Fruit fly (Drosophila melanogaster) ovary, adult (tissue): Measurements from ENCODE around the gene Mst87F.

Experiments used
- CG17801 ChIP-seq: fragments of 200-800 bp; optimal IDR thresholded peaks from 2 replicates; lab custom pipeline; 2019; ENCODE audit warnings: missing biosample characterization, mild to moderate bottlenecking, missing genetic modification characterization, moderate library complexity; ENCODE audit not compliant: partially characterized antibody

Gene Mst87F

DNA sequence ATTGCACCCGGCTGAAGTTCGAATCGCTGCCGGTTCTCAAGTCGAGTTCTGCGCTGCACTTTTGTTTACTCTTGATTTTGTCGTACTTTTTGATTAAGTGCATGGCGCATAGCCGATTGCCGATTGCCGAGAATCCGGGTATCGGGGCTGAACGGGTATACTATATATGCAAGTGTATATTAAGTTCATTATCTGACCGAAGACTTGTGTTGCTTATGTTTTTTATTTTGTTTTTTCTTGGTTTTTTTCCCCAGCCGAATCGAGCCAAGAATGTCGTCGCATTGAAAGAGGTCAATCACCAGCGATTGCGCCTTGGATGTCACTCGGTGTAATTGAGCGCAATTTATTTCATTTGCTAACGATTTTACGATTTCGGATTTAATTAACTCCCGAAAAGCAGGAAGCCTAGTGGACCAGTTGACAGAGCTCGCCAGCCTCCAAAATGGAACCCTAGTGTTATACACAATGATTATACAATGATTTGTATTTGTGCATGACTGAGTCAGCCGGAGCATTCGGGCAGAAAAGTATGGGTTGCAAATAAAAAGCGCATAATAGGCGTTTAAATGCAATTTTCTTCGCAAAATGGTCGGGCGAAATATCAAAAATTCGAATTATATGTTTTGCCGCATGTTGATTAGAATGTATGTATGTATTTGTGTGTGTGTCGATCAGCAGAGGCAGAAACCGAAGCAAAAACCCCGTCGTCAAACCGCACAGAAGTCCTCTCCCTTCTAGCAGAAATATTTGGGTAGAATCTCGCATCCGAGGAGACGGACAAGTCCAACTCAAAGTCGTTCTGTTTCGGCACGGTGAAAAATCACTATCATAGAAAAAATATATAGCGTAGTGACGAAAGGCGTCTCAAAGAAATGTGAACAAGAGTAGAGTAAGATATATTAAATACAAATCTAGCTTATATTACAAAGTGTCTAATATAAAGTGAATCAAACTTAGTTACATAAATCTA, at the start of gene Mst87F:
Mst87F (minus strand) TSS at position 56 of the 970 bp plus-strand sequence.
- TF ChIP-seq CG17801 (GFP tag; lab: Kevin White, UChicago), result peak; percentile 11

dm6 chr3R:13877125-13877524, 49.3 kb upstream of the Mst87F start:
- TF ChIP-seq CG17801 (GFP tag; lab: Kevin White, UChicago), result no peak

- no peak for TF ChIP-seq CG17801 (GFP tag; lab: Kevin White, UChicago)
These were observed 47.6 kb upstream of the Mst87F start for dm6 chr3R:13875438-13875861.

DNA sequence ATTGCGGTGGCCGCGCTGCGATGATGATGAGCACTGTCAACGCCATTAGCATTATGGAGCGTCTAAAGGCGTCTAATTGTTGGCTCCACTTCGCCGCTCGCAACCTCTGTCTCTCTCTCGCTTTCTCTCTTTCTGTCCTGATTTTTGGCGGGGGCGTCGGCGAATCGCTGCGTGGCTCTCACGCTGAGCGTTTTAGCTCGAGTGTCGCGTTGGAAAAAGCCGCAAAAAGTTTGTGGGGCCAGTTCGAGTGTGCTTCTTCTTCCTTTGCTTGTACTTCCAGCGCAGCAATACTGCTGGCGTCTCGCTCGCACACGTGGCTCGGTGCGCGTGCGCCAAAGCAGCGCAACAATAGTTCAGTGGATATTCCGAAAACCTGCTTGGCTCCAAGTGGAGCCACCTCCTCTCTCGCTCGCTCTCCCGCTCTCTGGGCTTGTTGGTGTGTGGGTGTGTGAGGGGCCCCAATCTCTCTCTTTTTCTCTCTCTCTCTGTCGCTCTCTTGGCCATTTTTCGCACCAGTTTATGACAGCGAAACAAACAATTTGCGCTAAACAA, 47.1 kb upstream of the Mst87F start, which contains the start of gene E5:
E5 (minus strand) TSS at position 51 of the 552 bp plus-strand sequence.
- no peak for TF ChIP-seq CG17801 (GFP tag; lab: Kevin White, UChicago)

- TF ChIP-seq CG17801 (GFP tag; lab: Kevin White, UChicago), result no peak
These were observed 44.4 kb upstream of the Mst87F start for dm6 chr3R:13872161-13872560.

- TF ChIP-seq CG17801 (GFP tag; lab: Kevin White, UChicago), result no peak
These were observed 34.0 kb upstream of the Mst87F start for dm6 chr3R:13861805-13862204.

DNA sequence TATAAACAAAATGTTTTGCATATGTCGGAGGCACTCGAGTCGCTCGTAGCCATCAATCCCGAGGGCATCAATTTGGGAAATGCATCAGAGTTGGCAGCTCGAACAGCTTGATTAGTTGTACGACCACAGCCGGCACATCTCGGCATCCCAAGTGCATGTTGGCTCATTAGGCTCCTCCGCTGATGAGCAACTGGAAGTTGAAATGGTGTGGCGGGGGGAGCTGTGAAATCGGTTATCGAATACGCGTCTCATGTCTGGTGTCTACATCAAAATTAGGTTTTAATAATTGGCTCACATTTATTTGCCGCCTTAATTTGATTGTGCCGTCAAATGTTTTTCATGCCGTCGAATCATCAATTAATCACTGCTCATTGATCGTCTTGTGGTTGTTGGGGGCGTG, 31.4 kb upstream of the Mst87F start:
- TF ChIP-seq CG17801 (GFP tag; lab: Kevin White, UChicago), result no peak

DNA sequence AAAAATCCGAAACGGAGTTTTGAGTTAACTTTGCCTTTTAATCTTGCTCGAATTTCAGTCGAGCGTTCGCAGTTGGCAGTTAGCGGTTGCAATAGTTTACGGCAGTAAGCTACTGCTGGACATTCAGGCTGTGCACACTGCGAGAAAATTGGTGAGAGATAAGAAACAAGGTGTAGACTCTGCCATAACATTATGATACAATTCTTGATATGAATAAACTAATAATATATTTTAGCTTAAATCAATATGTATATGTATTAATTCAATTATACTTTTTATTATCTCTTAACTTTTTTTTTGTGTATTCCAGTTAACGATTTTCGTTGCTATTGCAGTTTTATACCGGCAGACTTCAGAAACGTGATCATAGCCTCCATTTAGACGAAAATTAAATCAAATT, 29.5 kb upstream of the Mst87F start:
- no peak for TF ChIP-seq CG17801 (GFP tag; lab: Kevin White, UChicago)

DNA sequence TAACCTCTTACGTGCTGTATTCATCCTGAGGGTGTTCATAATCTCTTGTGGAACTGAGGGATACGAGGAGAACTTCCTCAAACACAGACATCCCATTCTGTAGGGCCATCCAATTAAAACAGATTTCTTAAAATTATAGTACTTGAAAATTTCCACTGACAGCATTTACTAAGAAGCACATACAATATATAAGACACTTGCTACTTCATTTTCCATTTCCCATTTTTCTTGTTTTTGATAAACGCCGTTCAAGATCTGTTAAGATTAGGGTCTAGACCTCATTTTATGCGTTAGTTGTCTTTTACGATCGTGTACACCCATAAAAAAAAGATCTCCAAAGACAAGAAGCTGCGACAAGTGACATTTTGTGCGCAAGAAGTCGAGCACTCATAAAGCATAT, 27.5 kb upstream of the Mst87F start, which contains the start of gene CG14362:
CG14362 (minus strand) TSS at position 101 of the 400 bp plus-strand sequence.
- no peak for TF ChIP-seq CG17801 (GFP tag; lab: Kevin White, UChicago)

dm6 chr3R:13850992-13851391, 23.2 kb upstream of the Mst87F start:
- TF ChIP-seq CG17801 (GFP tag; lab: Kevin White, UChicago), result no peak

DNA sequence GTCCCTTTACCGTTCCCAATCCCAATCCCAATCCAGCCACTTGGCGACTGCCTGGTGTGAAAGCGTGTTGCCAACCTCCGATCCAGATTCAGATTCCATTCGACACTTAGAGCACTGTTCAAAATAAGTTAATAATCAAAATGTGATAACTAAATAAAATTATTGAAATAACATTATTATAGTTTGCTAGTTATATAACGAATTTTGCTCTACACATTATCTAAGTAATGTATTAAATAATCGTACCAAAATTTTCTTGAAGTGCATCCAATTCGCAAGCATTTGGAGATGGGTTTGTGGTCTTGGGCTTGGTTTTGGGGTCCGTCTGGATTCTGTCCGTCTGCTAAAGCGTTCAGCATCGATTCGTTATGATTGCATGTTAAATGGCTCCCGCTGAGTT, 21.5 kb upstream of the Mst87F start:
- no peak for TF ChIP-seq CG17801 (GFP tag; lab: Kevin White, UChicago)

DNA sequence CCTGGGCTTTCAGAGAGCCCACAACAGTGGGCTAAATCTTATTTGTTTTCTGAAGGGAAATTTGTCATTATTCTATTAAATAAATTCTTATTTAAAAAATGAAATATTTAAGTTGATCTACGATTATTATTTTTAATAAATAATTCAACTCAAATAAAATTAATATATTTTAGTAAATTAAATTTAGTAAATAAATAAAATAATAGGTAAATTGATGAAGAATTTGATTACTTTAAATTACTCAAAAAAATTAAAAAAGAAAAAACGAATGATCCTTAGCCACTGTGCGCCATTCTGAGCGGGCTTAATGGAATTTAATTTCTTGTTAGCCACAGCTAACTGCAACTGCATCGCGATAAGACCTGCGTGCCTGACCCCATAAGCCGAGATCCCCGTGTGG, 20.5 kb upstream of the Mst87F start:
- no peak for TF ChIP-seq CG17801 (GFP tag; lab: Kevin White, UChicago)

dm6 chr3R:13847289-13847688, 19.5 kb upstream of the Mst87F start:
- no peak for TF ChIP-seq CG17801 (GFP tag; lab: Kevin White, UChicago)

DNA sequence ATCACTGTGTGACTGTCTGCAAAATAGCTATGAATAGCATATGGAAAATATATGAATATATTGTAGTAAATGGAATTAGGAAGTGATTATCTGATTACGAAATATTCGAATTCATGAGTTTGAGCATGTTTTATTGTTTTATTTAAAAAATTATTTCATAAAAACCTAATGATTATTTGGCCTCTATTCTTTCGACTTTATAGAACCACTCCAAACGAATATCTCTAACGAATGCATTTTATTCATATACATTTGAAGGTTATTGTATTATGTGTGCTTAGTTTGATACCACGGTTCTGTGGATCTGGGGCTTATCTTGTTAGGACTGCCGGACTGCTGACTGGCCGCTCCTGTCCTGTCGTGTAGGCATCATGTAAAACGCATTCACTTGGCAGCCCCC, 18.1 kb upstream of the Mst87F start:
- no peak for TF ChIP-seq CG17801 (GFP tag; lab: Kevin White, UChicago)

DNA sequence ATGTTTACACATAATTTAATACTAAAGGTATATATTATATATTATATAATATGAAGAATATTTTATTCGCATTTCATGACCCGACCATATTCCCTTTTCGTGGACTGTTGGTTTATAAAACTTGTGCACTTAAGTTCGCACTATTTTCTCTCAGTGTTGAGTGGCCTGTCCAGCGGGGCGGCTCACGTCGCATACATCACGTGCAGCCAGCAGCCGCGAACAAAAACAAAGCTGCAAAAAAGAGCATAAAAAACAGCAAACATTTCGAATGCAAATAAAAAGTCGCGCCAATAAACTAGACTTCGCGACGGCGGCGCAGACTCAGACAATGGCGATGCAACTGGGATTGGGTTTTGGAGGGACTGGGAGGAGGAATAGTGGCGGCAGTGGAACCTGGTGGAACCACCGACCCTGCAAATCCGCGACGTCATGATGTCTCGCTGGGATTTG, 17.5 kb upstream of the Mst87F start:
- TF ChIP-seq CG17801 (GFP tag; lab: Kevin White, UChicago), result no peak
